Worm (Caenorhabditis elegans): ENCODE data around the gene chs-2.

chs-2 gene

DNA sequence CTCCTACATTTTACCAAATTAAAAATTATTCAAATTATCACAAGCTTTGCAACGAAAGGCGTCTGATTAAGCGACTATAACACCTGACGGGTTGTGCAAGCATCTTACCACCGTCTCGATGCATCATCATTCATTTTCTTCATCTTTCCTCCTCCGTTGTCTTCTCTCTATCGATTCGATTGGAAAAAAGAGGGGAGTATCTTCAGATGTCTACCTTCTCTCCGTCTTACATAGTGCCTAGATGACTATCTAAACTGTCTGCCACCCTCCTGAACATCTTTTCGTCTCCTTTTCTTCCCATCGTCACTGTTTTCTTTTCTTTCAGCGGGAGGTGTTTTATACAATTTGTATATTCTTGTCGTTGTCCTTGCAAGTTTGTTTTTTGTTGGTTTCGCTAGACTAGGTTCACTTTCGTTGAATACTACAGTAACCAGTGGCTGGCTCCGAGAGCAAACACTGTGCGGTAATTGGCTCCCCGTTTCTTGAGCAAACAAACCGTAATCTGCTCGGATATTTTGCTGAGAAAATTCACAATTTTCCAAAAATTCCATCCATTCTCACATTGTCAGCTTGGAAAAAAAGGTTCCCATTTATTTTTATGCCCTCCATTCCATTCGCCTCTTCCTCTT lies 37.4 kb upstream of the chs-2 start (continued):
- peak; percentile 4 to 64 for TF ChIP-seq lin-35 (GFP tag; optimal IDR thresholded peaks at IDR 0.05)
- TF ChIP-seq jun-1 (tag; optimal IDR thresholded peaks at IDR 0.05), result peak; percentile 9
- no peak for TF ChIP-seq zip-4 (GFP tag; optimal IDR thresholded peaks at IDR 0.05)
- no peak for TF ChIP-seq fkh-4 (tag; optimal IDR thresholded peaks at IDR 0.05; ENCODE audit: borderline replicate concordance)
- TF ChIP-seq lin-15B (tag; optimal IDR thresholded peaks at IDR 0.05), result no peak
- no peak for TF ChIP-seq efl-3 (GFP tag; optimal IDR thresholded peaks at IDR 0.05)
- no peak for TF ChIP-seq nhr-77 (tag; optimal IDR thresholded peaks at IDR 0.05)
- peak; percentile 63 for TF ChIP-seq rnt-1 (tag; optimal IDR thresholded peaks at IDR 0.05)
- TF ChIP-seq ceh-63 (GFP tag; optimal IDR thresholded peaks at IDR 0.05), result no peak
- no peak for TF ChIP-seq pqm-1 (tag; optimal IDR thresholded peaks at IDR 0.05)
- no peak for TF ChIP-seq nhr-12 (tag; optimal IDR thresholded peaks at IDR 0.05)
- no peak for TF ChIP-seq pax-3 (tag; optimal IDR thresholded peaks at IDR 0.05)
- no peak for TF ChIP-seq aly-2 (tag; optimal IDR thresholded peaks at IDR 0.05)
- TF ChIP-seq nhr-237 (tag; optimal IDR thresholded peaks at IDR 0.05), result no peak
- no peak for TF ChIP-seq ceh-8 (GFP tag; optimal IDR thresholded peaks at IDR 0.05)
- no peak for TF ChIP-seq nhr-11 (tag; optimal IDR thresholded peaks at IDR 0.05)
- no peak for TF ChIP-seq tlp-1 (tag; optimal IDR thresholded peaks at IDR 0.05)
- peak; percentile 81 for TF ChIP-seq blmp-1 (tag; optimal IDR thresholded peaks at IDR 0.05)
- TF ChIP-seq Y116A8C.19 (tag; optimal IDR thresholded peaks at IDR 0.05; ENCODE audit: borderline replicate concordance), result no peak
- no peak for TF ChIP-seq ets-5 (GFP tag; IDR thresholded peaks at IDR 0.05)
- TF ChIP-seq dsc-1 (tag; optimal IDR thresholded peaks at IDR 0.05), result no peak
- TF ChIP-seq ceh-90 (tag; optimal IDR thresholded peaks at IDR 0.05), result no peak
- peak; percentile 68 for TF ChIP-seq nhr-71 (tag; optimal IDR thresholded peaks at IDR 0.05)
- no peak for TF ChIP-seq unc-62 (GFP tag; optimal IDR thresholded peaks at IDR 0.05)

DNA sequence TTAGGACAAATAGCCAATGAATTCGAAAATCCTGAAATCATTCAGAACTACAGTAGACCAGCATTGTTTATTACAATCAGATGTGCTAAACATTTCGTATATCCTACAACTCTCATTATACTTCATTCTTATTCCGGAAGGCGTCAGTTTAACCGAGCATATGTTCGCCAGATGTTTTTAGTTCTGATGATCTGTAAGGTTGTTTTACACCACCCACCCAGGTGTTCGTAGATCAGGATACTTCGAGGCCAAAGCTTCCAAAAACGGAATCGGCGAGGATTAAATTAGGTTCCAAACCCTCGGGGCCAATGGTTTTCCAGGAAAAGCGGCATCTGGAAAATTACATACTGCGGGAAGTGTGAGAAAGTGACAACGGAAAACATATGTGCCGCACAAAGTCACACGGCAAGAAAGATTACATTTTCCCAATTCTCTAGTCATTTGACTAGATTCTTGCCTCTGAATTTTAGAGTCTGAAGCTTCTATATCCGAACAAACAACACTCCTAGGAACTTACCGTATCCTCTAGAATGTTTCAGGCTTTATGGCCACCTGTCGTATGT lies 36.1 kb upstream of the chs-2 start:
- TF ChIP-seq lin-13 (GFP tag; optimal IDR thresholded peaks at IDR 0.05) (no peak), C04F5.9 (tag; optimal IDR thresholded peaks at IDR 0.05) (no peak), ztf-4 (tag; optimal IDR thresholded peaks at IDR 0.05) (peak; percentile 11), elt-3 (tag; optimal IDR thresholded peaks at IDR 0.05) (no peak), snu-23 (GFP tag; optimal IDR thresholded peaks at IDR 0.05) (no peak), elt-2 (tag; optimal IDR thresholded peaks at IDR 0.05) (no peak), egl-13 (tag; optimal IDR thresholded peaks at IDR 0.05) (no peak), nhr-71 (tag; optimal IDR thresholded peaks at IDR 0.05) (peak; percentile 69), fkh-4 (tag; optimal IDR thresholded peaks at IDR 0.05; ENCODE audit: borderline replicate concordance) (peak; percentile 84), fkh-8 (tag; optimal IDR thresholded peaks at IDR 0.05) (peak; percentile 81), nhr-12 (tag; optimal IDR thresholded peaks at IDR 0.05) (no peak), ztf-11 (tag; optimal IDR thresholded peaks at IDR 0.05) (no peak), efl-1 (optimal IDR thresholded peaks at IDR 0.05) (no peak), efl-1 (GFP tag; optimal IDR thresholded peaks at IDR 0.05 in 1 of 2) (peak in 1 of 2 experiments; percentile 37), efl-3 (GFP tag; optimal IDR thresholded peaks at IDR 0.05) (no peak), lsy-2 (tag; optimal IDR thresholded peaks at IDR 0.05) (peak in 1 of 2 experiments; percentile 13), nhr-20 (tag; optimal IDR thresholded peaks at IDR 0.05) (peak; percentile 49), blmp-1 (tag; optimal IDR thresholded peaks at IDR 0.05) (no peak), aly-2 (tag; optimal IDR thresholded peaks at IDR 0.05) (no peak), mef-2 (tag; optimal IDR thresholded peaks at IDR 0.05) (no peak), nhr-85 (tag) (peak; percentile 42), pax-3 (tag; optimal IDR thresholded peaks at IDR 0.05) (no peak), unc-130 (tag; optimal IDR thresholded peaks at IDR 0.05) (no peak), mdl-1 (tag; optimal IDR thresholded peaks at IDR 0.05) (no peak), mep-1 (tag; optimal IDR thresholded peaks at IDR 0.05) (no peak), ces-1 (GFP tag; optimal IDR thresholded peaks at IDR 0.05) (no peak), hpl-2 (GFP tag; optimal IDR thresholded peaks at IDR 0.05) (no peak), lir-3 (tag; optimal IDR thresholded peaks at IDR 0.05; ENCODE audit: poor library complexity) (no peak), lin-15B (tag; optimal IDR thresholded peaks at IDR 0.05) (no peak), ama-1 (optimal IDR thresholded peaks at IDR 0.05) (no peak), mab-9 (GFP tag; IDR thresholded peaks at IDR 0.05) (no peak), nhr-47 (tag; optimal IDR thresholded peaks at IDR 0.05) (peak; percentile 27), hlh-17 (GFP tag; optimal IDR thresholded peaks at IDR 0.05; ENCODE audit: borderline replicate concordance) (no peak), nhr-28 (tag; optimal IDR thresholded peaks at IDR 0.05) (no peak), ets-5 (GFP tag; IDR thresholded peaks at IDR 0.05) (no peak), nhr-11 (tag; optimal IDR thresholded peaks at IDR 0.05) (no peak), rnt-1 (tag; optimal IDR thresholded peaks at IDR 0.05) (peak; percentile 5)

Measured in whole organism, L1 larva.